Worm (Caenorhabditis elegans) whole organism, L4/young adult: ENCODE measurements around the gene F10A3.17.

Source experiments
- dao-5 ChIP-seq: sonication (generic microtip); optimal IDR thresholded peaks from 2 replicates; lab custom pipeline; 2016; ENCODE audit warnings: missing genotype, missing genetic modification characterization, moderate library complexity, missing compliant biosample characterization
- him-1 ChIP-seq: sonication (generic microtip); optimal IDR thresholded peaks from 2 replicates; lab custom pipeline; 2016; ENCODE audit warnings: missing genotype, missing genetic modification reagents, missing genetic modification characterization, missing compliant biosample characterization

DNA sequence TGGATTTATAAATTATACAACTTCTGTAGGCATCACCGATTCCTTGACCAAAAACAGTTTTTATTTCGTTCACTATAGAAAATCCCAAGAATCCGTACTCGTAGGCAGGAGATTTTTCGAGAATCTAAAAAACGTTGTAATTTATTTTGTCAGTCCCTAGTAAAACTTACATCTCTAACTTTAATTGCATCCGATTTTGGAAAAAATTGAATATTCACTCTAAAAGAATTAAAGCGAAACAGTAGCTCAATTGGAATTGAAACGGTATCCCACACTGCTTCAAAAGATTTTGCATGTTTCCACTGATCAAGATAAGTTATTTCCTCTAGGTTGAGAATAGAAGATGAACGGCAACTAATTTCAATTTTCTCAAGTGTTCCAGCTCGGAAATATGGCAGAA, 28.2 kb downstream of the F10A3.17 start, which contains the start of gene fbxa-142:
- TF ChIP-seq him-1 (tag; lab: Kevin White, UChicago) (no peak), dao-5 (tag; lab: Kevin White, UChicago) (no peak)
